Fruit fly (Drosophila melanogaster) whole organism, embryonic: ENCODE data around the gene Nnp-1.
A peak's percentile ranks its signal among the peaks of the same experiment; 100 is the strongest.

Experiments
- ATbp ChIP-seq: fragments of 200-800 bp; sonication (Bioruptor generic); optimal IDR thresholded peaks from 2 replicates; lab custom pipeline; 2017; ENCODE audit warnings: missing biosample characterization, mild to moderate bottlenecking, missing genetic modification characterization, missing genetic modification reagents
- CG10431 ChIP-seq: fragments of 200-800 bp; sonication (Bioruptor generic); optimal IDR thresholded peaks from 3 replicates; lab custom pipeline; 2018; ENCODE audit warnings: missing biosample characterization, mild to moderate bottlenecking, missing genetic modification characterization
- CG10654 ChIP-seq: fragments of 200-800 bp; sonication (Bioruptor generic); optimal IDR thresholded peaks from 2 replicates; lab custom pipeline; 2016; ENCODE audit warnings: missing biosample characterization, missing genetic modification characterization
- CG10979 ChIP-seq: fragments of 200-800 bp; sonication (Bioruptor generic); optimal IDR thresholded peaks from 2 replicates; lab custom pipeline; 2018; ENCODE audit warnings: missing biosample characterization, mild to moderate bottlenecking, missing genetic modification characterization, moderate library complexity
- CG11247 ChIP-seq: fragments of 200-800 bp; sonication (Bioruptor generic); IDR thresholded peaks from 2 replicates; pipeline ENCODE4 v1.3.6; 2022; ENCODE audit warnings: missing biosample characterization, missing genetic modification characterization
- CG12391 ChIP-seq: fragments of 200-800 bp; sonication (Bioruptor generic); optimal IDR thresholded peaks from 3 replicates; lab custom pipeline; 2018; ENCODE audit warnings: missing biosample characterization, mild to moderate bottlenecking, missing genetic modification characterization, moderate library complexity
- CG1603 ChIP-seq: fragments of 200-800 bp; sonication (Bioruptor generic); optimal IDR thresholded peaks from 2 replicates; lab custom pipeline; 2019; ENCODE audit warnings: missing biosample characterization, mild to moderate bottlenecking, missing genetic modification characterization, moderate library complexity
- CG17829 ChIP-seq: fragments of 200-800 bp; optimal IDR thresholded peaks from 2 replicates; lab custom pipeline; 2019; ENCODE audit warnings: missing biosample characterization, mild to moderate bottlenecking, missing genetic modification characterization, moderate library complexity
- CG4404 ChIP-seq: fragments of 200-800 bp; sonication (Bioruptor generic); IDR thresholded peaks from 2 replicates; pipeline ENCODE4 v1.3.6; 2022; ENCODE audit warnings: missing biosample characterization, missing genetic modification characterization
- CG4730 ChIP-seq: fragments of 200-800 bp; sonication (Bioruptor generic); IDR thresholded peaks from 2 replicates; pipeline ENCODE4 v1.3.6; 2022; ENCODE audit warnings: missing biosample characterization, missing genetic modification characterization
- CG4854 ChIP-seq: fragments of 200-800 bp; sonication (Bioruptor generic); optimal IDR thresholded peaks from 2 replicates; lab custom pipeline; 2016; ENCODE audit warnings: missing biosample characterization, missing genetic modification characterization, inconsistent platforms
- CG7745 ChIP-seq: fragments of 200-800 bp; sonication (Bioruptor generic); optimal IDR thresholded peaks from 2 replicates; lab custom pipeline; 2018; ENCODE audit warnings: missing biosample characterization, mild to moderate bottlenecking, missing genetic modification characterization, moderate library complexity
- CG8089 ChIP-seq: fragments of 200-800 bp; sonication (Bioruptor generic); optimal IDR thresholded peaks from 3 replicates; lab custom pipeline; 2016; ENCODE audit warnings: missing biosample characterization, missing genetic modification characterization
- CG9727 ChIP-seq: fragments of 200-800 bp; sonication (Bioruptor generic); optimal IDR thresholded peaks from 3 replicates; lab custom pipeline; 2017; ENCODE audit warnings: missing biosample characterization, mild to moderate bottlenecking, missing genetic modification characterization
- CG9797 ChIP-seq: fragments of 200-800 bp; sonication (Bioruptor generic); optimal IDR thresholded peaks from 3 replicates; lab custom pipeline; 2018; ENCODE audit warnings: missing biosample characterization, mild to moderate bottlenecking, missing genetic modification characterization
- Dad ChIP-seq: fragments of 200-800 bp; sonication (Bioruptor generic); optimal IDR thresholded peaks from 3 replicates; lab custom pipeline; 2016; ENCODE audit warnings: missing biosample characterization, missing genetic modification characterization
- Deaf1 ChIP-seq: fragments of 200-800 bp; optimal IDR thresholded peaks from 3 replicates; lab custom pipeline; 2019; ENCODE audit warnings: missing biosample characterization, mild to moderate bottlenecking, missing genetic modification characterization, moderate library complexity
- Dip3 ChIP-seq: fragments of 200-800 bp; sonication (Bioruptor generic); optimal IDR thresholded peaks from 3 replicates; lab custom pipeline; 2016; ENCODE audit warnings: missing biosample characterization, missing genetic modification characterization
- Doc3 ChIP-seq: fragments of 200-800 bp; sonication (Bioruptor generic); IDR thresholded peaks from 3 replicates; pipeline ENCODE4 v1.3.6; 2022; ENCODE audit warnings: missing biosample characterization, missing genetic modification characterization; ENCODE audit not compliant: partially characterized antibody
- Drgx ChIP-seq: fragments of 200-800 bp; sonication (Bioruptor generic); IDR thresholded peaks from 2 replicates; pipeline ENCODE4 v1.3.6; 2022; ENCODE audit warnings: missing biosample characterization, missing genetic modification characterization
- Eip74EF ChIP-seq, 2 experiments: fragments of 200-800 bp in 1 of 2; fragments of >200 bp in 1 of 2; sonication (Bioruptor generic) in 1 of 2; optimal IDR thresholded peaks; 2 replicates each; lab custom pipeline; 2017 to 2019; ENCODE audit warnings: missing biosample characterization in 2 of 2, missing genetic modification characterization in 2 of 2, mild to moderate bottlenecking in 1 of 2, moderate library complexity in 1 of 2
- HLH4C ChIP-seq: fragments of 200-800 bp; sonication (Bioruptor generic); IDR thresholded peaks from 3 replicates; pipeline ENCODE4 v1.3.6; 2022; ENCODE audit warnings: missing biosample characterization, missing genetic modification characterization; ENCODE audit not compliant: partially characterized antibody
- HmgD ChIP-seq: fragments of 200-800 bp; sonication (Bioruptor generic); optimal IDR thresholded peaks from 3 replicates; lab custom pipeline; 2016; ENCODE audit warnings: missing biosample characterization, missing genetic modification characterization
- NC2α ChIP-seq: fragments of 200-800 bp; sonication (Bioruptor generic); optimal IDR thresholded peaks from 2 replicates; lab custom pipeline; 2016; ENCODE audit warnings: missing biosample characterization, missing genetic modification characterization
- Ssrp ChIP-seq: fragments of 200-800 bp; sonication (Bioruptor generic); optimal IDR thresholded peaks from 2 replicates; lab custom pipeline; 2018; ENCODE audit warnings: missing biosample characterization, mild to moderate bottlenecking, missing genetic modification characterization, moderate library complexity
- az2 ChIP-seq: fragments of 200-800 bp; sonication (Bioruptor generic); optimal IDR thresholded peaks from 3 replicates; lab custom pipeline; 2016; ENCODE audit warnings: missing biosample characterization, missing genetic modification characterization
- chm ChIP-seq: fragments of 200-800 bp; sonication (Bioruptor generic); IDR thresholded peaks from 2 replicates; pipeline ENCODE4 v1.3.6; 2022; ENCODE audit warnings: missing biosample characterization, missing genetic modification characterization
- dan ChIP-seq: fragments of 200-800 bp; sonication (Bioruptor generic); IDR thresholded peaks from 2 replicates; pipeline ENCODE4 v1.3.6; 2022; ENCODE audit warnings: missing biosample characterization, missing genetic modification characterization
- danr ChIP-seq: fragments of 200-800 bp; sonication (Bioruptor generic); IDR thresholded peaks from 2 replicates; pipeline ENCODE4 v1.3.6; 2022; ENCODE audit warnings: missing biosample characterization, missing genetic modification characterization
- dmrt11E ChIP-seq: fragments of 200-800 bp; sonication (Bioruptor generic); optimal IDR thresholded peaks from 3 replicates; lab custom pipeline; 2018; ENCODE audit warnings: missing biosample characterization, mild to moderate bottlenecking, missing genetic modification characterization, moderate library complexity
- fd64A ChIP-seq: fragments of 200-800 bp; sonication (Bioruptor generic); optimal IDR thresholded peaks from 3 replicates; lab custom pipeline; 2018; ENCODE audit warnings: missing biosample characterization, mild to moderate bottlenecking, missing genetic modification characterization
- grn ChIP-seq: fragments of 200-800 bp; sonication (Bioruptor generic); optimal IDR thresholded peaks from 3 replicates; lab custom pipeline; 2017; ENCODE audit warnings: missing biosample characterization, missing genetic modification characterization
- gro ChIP-seq: fragments of 200-800 bp; sonication (Bioruptor generic); optimal IDR thresholded peaks from 2 replicates; lab custom pipeline; 2016; ENCODE audit warnings: missing biosample characterization, missing genetic modification characterization
- hbn ChIP-seq: fragments of 200-800 bp; sonication (Bioruptor generic); IDR thresholded peaks from 2 replicates; pipeline ENCODE4 v1.3.6; 2022; ENCODE audit warnings: missing biosample characterization, missing genetic modification characterization; ENCODE audit not compliant: partially characterized antibody
- jigr1 ChIP-seq: fragments of 200-800 bp; sonication (Bioruptor generic); IDR thresholded peaks from 3 replicates; pipeline ENCODE4 v1.3.6; 2022; ENCODE audit warnings: missing biosample characterization, missing genetic modification characterization
- jing ChIP-seq: fragments of 200-800 bp; sonication (Bioruptor generic); optimal IDR thresholded peaks from 2 replicates; lab custom pipeline; 2018; ENCODE audit warnings: missing biosample characterization, mild to moderate bottlenecking, missing genetic modification characterization
- knrl ChIP-seq: fragments of 200-800 bp; sonication (Bioruptor generic); IDR thresholded peaks from 3 replicates; pipeline ENCODE4 v1.3.6; 2022; ENCODE audit warnings: missing biosample characterization, missing genetic modification characterization; ENCODE audit not compliant: partially characterized antibody
- luna ChIP-seq: fragments of 200-800 bp; sonication (Bioruptor generic); optimal IDR thresholded peaks from 2 replicates; lab custom pipeline; 2016; ENCODE audit warnings: missing biosample characterization, missing genetic modification characterization
- mam ChIP-seq: fragments of 200-800 bp; sonication (Bioruptor generic); optimal IDR thresholded peaks from 3 replicates; lab custom pipeline; 2016; ENCODE audit warnings: missing biosample characterization, missing genetic modification characterization
- schlank ChIP-seq: fragments of 200-800 bp; sonication (Bioruptor generic); optimal IDR thresholded peaks from 2 replicates; lab custom pipeline; 2018; ENCODE audit warnings: missing biosample characterization, mild to moderate bottlenecking, missing genetic modification characterization
- sim ChIP-seq: fragments of 200-800 bp; sonication (Bioruptor generic); IDR thresholded peaks from 2 replicates; pipeline ENCODE4 v1.3.6; 2022; ENCODE audit warnings: missing biosample characterization, missing genetic modification characterization
- slp2 ChIP-seq: fragments of 200-800 bp; sonication (Bioruptor generic); optimal IDR thresholded peaks from 2 replicates; lab custom pipeline; 2016; ENCODE audit warnings: missing biosample characterization, missing genetic modification characterization
- tup ChIP-seq: fragments of 200-800 bp; sonication (Bioruptor generic); optimal IDR thresholded peaks from 2 replicates; lab custom pipeline; 2016; ENCODE audit warnings: missing biosample characterization, mild to moderate bottlenecking, missing genetic modification characterization, moderate library complexity
- unpg ChIP-seq: fragments of 200-800 bp; sonication (Bioruptor generic); optimal IDR thresholded peaks from 3 replicates; lab custom pipeline; 2018; ENCODE audit warnings: missing biosample characterization, mild to moderate bottlenecking, missing genetic modification characterization, moderate library complexity
- vfl ChIP-seq: fragments of 200-800 bp; sonication (Bioruptor generic); optimal IDR thresholded peaks from 2 replicates; lab custom pipeline; 2016; ENCODE audit warnings: missing biosample characterization, missing genetic modification characterization
- yki ChIP-seq: fragments of >200 bp; optimal IDR thresholded peaks from 3 replicates; lab custom pipeline; 2018
- zf30C ChIP-seq: fragments of 200-800 bp; sonication (Bioruptor generic); optimal IDR thresholded peaks from 3 replicates; lab custom pipeline; 2018; ENCODE audit warnings: missing biosample characterization, mild to moderate bottlenecking, missing genetic modification characterization

Gene Nnp-1

DNA sequence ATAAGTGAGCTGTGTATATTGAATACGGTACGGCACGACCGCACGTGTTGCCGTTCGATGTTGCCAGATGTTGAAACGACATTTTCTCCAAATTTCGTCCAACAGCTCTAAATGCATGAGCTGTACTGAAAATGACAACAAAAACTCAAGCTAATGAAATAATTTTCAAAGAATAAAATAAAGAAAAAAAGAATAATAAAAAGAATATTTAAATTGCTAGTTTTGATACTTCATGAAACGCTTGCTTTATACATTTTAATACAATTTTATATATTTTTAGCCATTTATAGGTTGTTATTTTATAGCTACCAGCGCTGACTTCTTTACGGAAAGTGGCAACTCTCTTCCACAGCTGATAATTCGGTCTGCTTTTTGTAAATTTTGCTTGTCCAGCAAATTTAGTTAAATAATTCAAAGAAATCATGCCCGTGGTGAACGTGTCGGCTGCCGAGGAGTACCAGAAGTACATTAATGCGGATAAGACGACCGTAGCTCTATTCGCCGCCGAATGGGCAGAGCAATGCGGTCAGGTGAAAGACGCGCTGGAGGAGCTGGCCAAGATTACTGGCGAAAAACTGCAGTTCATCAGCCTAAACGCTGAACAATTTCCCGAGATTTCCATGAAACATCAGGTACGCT lies at the start of gene Nnp-1, which contains the start of gene Grx3 (continued):
- peak; percentile 69 for TF ChIP-seq CG17829
- no peak for TF ChIP-seq ATbp (GFP tag; lab: Kevin White, UChicago)
- TF ChIP-seq jigr1 (GFP tag; lab: Robert Waterston, UW) = no peak
- TF ChIP-seq NC2α (GFP tag; lab: Kevin White, UChicago) = no peak
- TF ChIP-seq luna (GFP tag; lab: Kevin White, UChicago) = no peak
- TF ChIP-seq CG4404 (GFP tag; lab: Robert Waterston, UW) = no peak; the same call in 1 of the 2 replicates
- no peak for TF ChIP-seq CG1603 (tag; lab: Kevin White, UChicago)
- TF ChIP-seq vfl (GFP tag; lab: Kevin White, UChicago) = no peak
- no peak for TF ChIP-seq gro (GFP tag; lab: Kevin White, UChicago)
- peak; percentile 21 for TF ChIP-seq az2 (GFP tag; lab: Kevin White, UChicago)
- peak; percentile 33 for TF ChIP-seq mam (GFP tag; lab: Kevin White, UChicago)
- no peak for TF ChIP-seq schlank (tag; lab: Kevin White, UChicago)
- no peak for TF ChIP-seq CG10431 (GFP tag; lab: Kevin White, UChicago)
- no peak for TF ChIP-seq chm (GFP tag; lab: Robert Waterston, UW)
- no peak for TF ChIP-seq hbn (GFP tag; lab: Robert Waterston, UW)
- TF ChIP-seq CG10979 (tag; lab: Kevin White, UChicago) = peak; percentile 43
- TF ChIP-seq unpg (GFP tag; lab: Kevin White, UChicago) = no peak
- TF ChIP-seq yki (lab: Kevin White, UChicago) = no peak
- no peak for TF ChIP-seq CG9727 (GFP tag; lab: Kevin White, UChicago)
- TF ChIP-seq CG10654 (GFP tag; lab: Kevin White, UChicago) = peak; percentile 30
- peak; percentile 41 for TF ChIP-seq CG9797
- no peak for TF ChIP-seq CG7745
- no peak for TF ChIP-seq CG12391 (tag; lab: Kevin White, UChicago)
- TF ChIP-seq Dad (GFP tag; lab: Kevin White, UChicago) = no peak
- TF ChIP-seq dmrt11E = peak; percentile 61

DNA sequence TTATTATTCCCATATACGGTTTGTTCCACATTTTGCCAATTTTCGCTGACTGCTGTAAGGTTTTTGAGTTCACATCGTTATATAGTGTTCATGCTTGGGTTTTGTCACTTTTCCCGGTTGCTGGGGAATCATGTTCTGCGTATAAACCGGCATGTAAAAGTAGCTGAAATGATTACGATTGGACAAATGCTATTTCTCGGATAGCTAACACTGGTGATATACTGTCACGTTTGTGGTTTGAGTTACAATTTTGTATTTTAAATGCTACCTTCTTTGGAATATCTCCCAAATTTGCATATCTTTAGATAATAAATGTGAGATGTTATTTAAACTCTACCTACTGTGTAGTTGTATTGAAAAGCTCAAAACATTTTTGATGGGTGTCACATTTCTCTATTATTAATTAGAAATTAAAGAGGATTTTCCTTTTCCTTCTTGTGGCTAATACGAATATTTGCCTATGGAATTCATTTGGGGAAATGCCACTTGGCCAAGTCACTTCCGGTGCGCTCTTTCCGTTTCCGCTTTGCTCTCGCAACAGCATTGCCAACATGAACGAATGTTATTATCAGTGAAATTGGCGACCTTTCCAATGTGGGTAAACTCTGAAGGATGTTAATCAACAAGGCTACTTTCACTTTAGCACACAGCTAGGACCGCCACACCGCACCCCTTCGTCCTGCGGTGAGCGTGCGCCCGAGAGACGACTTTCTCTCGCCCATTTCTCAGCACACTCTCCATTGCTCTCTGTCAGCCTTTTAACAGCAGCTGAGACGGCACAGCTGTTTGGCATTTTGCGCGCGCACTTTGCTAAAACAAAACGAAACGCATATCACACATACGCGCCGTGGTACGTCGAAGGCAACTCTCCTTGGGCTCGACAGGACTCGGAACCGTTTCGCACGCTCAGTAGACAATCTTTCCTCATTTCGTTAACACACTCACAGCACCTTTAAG lies 48.8 kb upstream of the Nnp-1 start, which contains the start of the genes CG16956, CG42784 and CG43850:
Gene CG16956, minus strand, starts transcription at position 51 of the 957 bp plus-strand sequence.
Gene CG42784, plus strand, starts transcription at position 907 of the 957 bp plus-strand sequence.
Gene CG43850, plus strand, starts transcription at position 907 of the 957 bp plus-strand sequence.
- peak; percentile 48 for TF ChIP-seq Deaf1
- TF ChIP-seq CG4730 = no peak
- no peak for TF ChIP-seq danr (GFP tag; lab: Robert Waterston, UW)
- no peak for TF ChIP-seq knrl (GFP tag; lab: Robert Waterston, UW)
- peak; percentile 89 for TF ChIP-seq schlank (tag; lab: Kevin White, UChicago)
- TF ChIP-seq grn (GFP tag; lab: Kevin White, UChicago) = peak; percentile 1
- no peak for TF ChIP-seq Ssrp (tag; lab: Kevin White, UChicago)
- no peak for TF ChIP-seq tup (GFP tag; lab: Kevin White, UChicago)
- no peak for TF ChIP-seq HLH4C
- TF ChIP-seq Eip74EF (GFP tag; optimal IDR thresholded peaks at IDR 0.05; lab: Kevin White, UChicago) = no peak
- no peak for TF ChIP-seq Drgx (GFP tag; lab: Robert Waterston, UW)
- TF ChIP-seq slp2 (GFP tag; lab: Kevin White, UChicago) = no peak
- TF ChIP-seq dan (GFP tag; lab: Robert Waterston, UW) = no peak
- TF ChIP-seq HmgD (GFP tag; lab: Kevin White, UChicago) = no peak
- no peak; the same call in 1 of the 2 replicates for TF ChIP-seq CG11247
- TF ChIP-seq Dip3 (GFP tag; lab: Kevin White, UChicago) = no peak
- TF ChIP-seq CG4854 (GFP tag; lab: Kevin White, UChicago) = no peak
- no peak for TF ChIP-seq Doc3 (GFP tag; lab: Robert Waterston, UW)
- TF ChIP-seq zf30C (GFP tag; lab: Kevin White, UChicago) = no peak
- TF ChIP-seq jing (GFP tag; lab: Kevin White, UChicago) = no peak
- TF ChIP-seq fd64A (GFP tag; lab: Kevin White, UChicago) = peak; percentile 17
- peak; percentile 13 for TF ChIP-seq CG8089 (GFP tag; lab: Kevin White, UChicago)
- no peak for TF ChIP-seq CG12391 (tag; lab: Kevin White, UChicago)
- TF ChIP-seq sim (GFP tag; lab: Robert Waterston, UW) = 0 out of 2 replicates have a peak, but pooled peaks have one; percentile 25
